Worm (Caenorhabditis elegans) whole organism, L4 larva: ENCODE data around the gene unc-34.

ENCODE experiments used
- F10B5.3 ChIP-seq: sonication (generic microtip); optimal IDR thresholded peaks from 2 replicates; lab custom pipeline; 2016; ENCODE audit warnings: mild to moderate bottlenecking, missing genetic modification characterization, missing compliant biosample characterization
- F26F4.8 ChIP-seq: fragments of 200-800 bp; sonication (Bioruptor generic); conservative IDR thresholded peaks from 2 replicates; pipeline ENCODE4 v1.3.6; 2022; ENCODE audit warnings: missing genetic modification characterization, missing compliant biosample characterization
- F37D6.2 ChIP-seq: sonication (generic microtip); optimal IDR thresholded peaks from 2 replicates; lab custom pipeline; 2016; ENCODE audit warnings: mild to moderate bottlenecking, missing genetic modification characterization, missing compliant biosample characterization
- F44E2.7 ChIP-seq: fragments of 200-800 bp; sonication (Bioruptor generic); IDR thresholded peaks from 2 replicates; pipeline ENCODE4 v2.1.2; 2022; ENCODE audit warnings: missing genetic modification characterization, missing compliant biosample characterization
- T20F7.1 ChIP-seq: fragments of 200-800 bp; sonication (Bioruptor generic); optimal IDR thresholded peaks from 2 replicates; lab custom pipeline; 2018; ENCODE audit warnings: mild to moderate bottlenecking, missing genetic modification characterization, missing compliant biosample characterization
- Y5F2A.4 ChIP-seq: fragments of 200-800 bp; sonication (Bioruptor generic); optimal IDR thresholded peaks from 2 replicates; lab custom pipeline; 2018; ENCODE audit warnings: mild to moderate bottlenecking, missing genetic modification characterization, missing compliant biosample characterization
- ZK337.2 ChIP-seq: fragments of 200-800 bp; sonication (Bioruptor generic); IDR thresholded peaks from 2 replicates; pipeline ENCODE4 v1.3.6; 2022; ENCODE audit warnings: missing genetic modification reagents, missing genetic modification characterization, missing compliant biosample characterization
- ZK546.5 ChIP-seq, 2 experiments: sonication (generic microtip); optimal IDR thresholded peaks; 2 replicates each; lab custom pipeline; 2017; ENCODE audit warnings: missing biosample characterization in 2 of 2, missing genetic modification characterization in 2 of 2
- aha-1 ChIP-seq: fragments of 150-350 bp; peaks from one replicate; lab custom pipeline; 2014; ENCODE audit warnings: missing biosample characterization, missing genetic modification characterization
- aly-2 ChIP-seq: sonication (generic microtip); optimal IDR thresholded peaks from 2 replicates; lab custom pipeline; 2018; ENCODE audit warnings: missing biosample characterization, missing genetic modification characterization
- ceh-20 ChIP-seq: fragments of 200-800 bp; sonication (Bioruptor generic); IDR thresholded peaks from 2 replicates; pipeline ENCODE4 v1.3.6; 2022; ENCODE audit warnings: missing genetic modification reagents, missing genetic modification characterization, missing compliant biosample characterization
- ceh-32 ChIP-seq: sonication (generic microtip); optimal IDR thresholded peaks from 2 replicates; lab custom pipeline; 2016; ENCODE audit warnings: mild to moderate bottlenecking, missing genetic modification characterization, missing compliant biosample characterization; ENCODE audit not compliant: poor library complexity
- ceh-82 ChIP-seq: sonication (generic microtip); optimal IDR thresholded peaks from 2 replicates; lab custom pipeline; 2017; ENCODE audit warnings: missing biosample characterization, missing genetic modification characterization
- daf-12 ChIP-seq: fragments of 150-350 bp; optimal IDR thresholded peaks from 2 replicates; lab custom pipeline; 2014; ENCODE audit warnings: missing biosample characterization, missing genetic modification reagents, missing genetic modification characterization
- daf-16 ChIP-seq, 3 experiments: sonication (generic microtip); optimal IDR thresholded peaks; 2 replicates each; lab custom pipeline; 2016 to 2017; ENCODE audit warnings: missing genetic modification characterization in 3 of 3, missing genetic modification reagents in 3 of 3, mild to moderate bottlenecking in 2 of 3, missing compliant biosample characterization in 2 of 3, missing biosample characterization in 1 of 3, moderate library complexity in 1 of 3
- daf-8 ChIP-seq: fragments of 200-800 bp; sonication (Bioruptor generic); IDR thresholded peaks from 2 replicates; pipeline ENCODE4 v1.3.6; 2022; ENCODE audit warnings: missing genetic modification characterization, missing compliant biosample characterization
- egl-27 ChIP-seq: sonication (generic microtip); optimal IDR thresholded peaks from 3 replicates; lab custom pipeline; 2017; ENCODE audit warnings: missing biosample characterization, missing genetic modification reagents, missing genetic modification characterization
- fos-1 ChIP-seq: fragments of 150-350 bp; optimal IDR thresholded peaks from 2 replicates; lab custom pipeline; 2014; ENCODE audit warnings: missing biosample characterization, missing genetic modification characterization
- lim-7 ChIP-seq: fragments of 200-800 bp; sonication (Bioruptor generic); IDR thresholded peaks from 2 replicates; pipeline ENCODE4 v1.3.6; 2022; ENCODE audit warnings: missing genetic modification characterization, missing compliant biosample characterization
- madf-5 ChIP-seq, 2 experiments: fragments of 200-800 bp; sonication (Bioruptor generic); IDR thresholded peaks; 2 replicates each; pipeline ENCODE4 v1.3.6; 2022; ENCODE audit warnings: missing compliant biosample characterization in 2 of 2, missing genetic modification characterization in 2 of 2
- mes-2 ChIP-seq: sonication (generic microtip); optimal IDR thresholded peaks from 2 replicates; lab custom pipeline; 2016; ENCODE audit warnings: missing genotype, mild to moderate bottlenecking, missing genetic modification characterization, missing compliant biosample characterization; ENCODE audit not compliant: poor library complexity, severe bottlenecking
- mxl-2 ChIP-seq: fragments of 200-800 bp; sonication (Bioruptor generic); conservative IDR thresholded peaks from 2 replicates; pipeline ENCODE4 v1.3.6; 2022; ENCODE audit warnings: missing genetic modification reagents, missing genetic modification characterization, missing compliant biosample characterization
- mxl-3 ChIP-seq: fragments of 200-800 bp; sonication (Bioruptor generic); optimal IDR thresholded peaks from 2 replicates; lab custom pipeline; 2018; ENCODE audit warnings: mild to moderate bottlenecking, missing genetic modification characterization, missing compliant biosample characterization
- nhr-102 ChIP-seq: sonication (generic microtip); optimal IDR thresholded peaks from 2 replicates; lab custom pipeline; 2016; ENCODE audit warnings: mild to moderate bottlenecking, missing genetic modification characterization, moderate library complexity, missing compliant biosample characterization
- nhr-237 ChIP-seq: sonication (generic microtip); optimal IDR thresholded peaks from 2 replicates; lab custom pipeline; 2017; ENCODE audit warnings: missing biosample characterization, missing genetic modification characterization
- php-3 ChIP-seq: fragments of 200-800 bp; sonication (Bioruptor generic); IDR thresholded peaks from 2 replicates; pipeline ENCODE4 v1.3.6; 2022; ENCODE audit warnings: missing genetic modification reagents, missing genetic modification characterization, missing compliant biosample characterization
- rbr-2 ChIP-seq: sonication (generic microtip); optimal IDR thresholded peaks from 2 replicates; lab custom pipeline; 2016; ENCODE audit warnings: missing genotype, missing genetic modification characterization, missing compliant biosample characterization
- saeg-2 ChIP-seq: fragments of 200-800 bp; sonication (Bioruptor generic); IDR thresholded peaks from 2 replicates; pipeline ENCODE4 v1.3.6; 2022; ENCODE audit warnings: missing genetic modification reagents, missing genetic modification characterization, missing compliant biosample characterization
- set-16 ChIP-seq: fragments of 200-800 bp; sonication (Bioruptor generic); IDR thresholded peaks from 2 replicates; pipeline ENCODE4 v1.3.6; 2022; ENCODE audit warnings: missing genetic modification reagents, missing genetic modification characterization, missing compliant biosample characterization
- snpc-4 ChIP-seq: fragments of 150-350 bp; optimal IDR thresholded peaks from 2 replicates; lab custom pipeline; 2014; ENCODE audit warnings: missing biosample characterization, missing genetic modification characterization
- spr-3 ChIP-seq: fragments of 200-800 bp; sonication (Bioruptor generic); optimal IDR thresholded peaks from 2 replicates; lab custom pipeline; 2018; ENCODE audit warnings: mild to moderate bottlenecking, missing genetic modification characterization, missing compliant biosample characterization
- unc-130 ChIP-seq: sonication (generic microtip); optimal IDR thresholded peaks from 2 replicates; lab custom pipeline; 2016; ENCODE audit warnings: missing genetic modification reagents, missing genetic modification characterization, missing compliant biosample characterization
- unc-39 ChIP-seq: sonication (generic microtip); optimal IDR thresholded peaks from 2 replicates; lab custom pipeline; 2017; ENCODE audit warnings: missing biosample characterization, missing genetic modification characterization
- unc-62 ChIP-seq, 3 experiments: fragments of 150-350 bp in 1 of 3; sonication (generic microtip); optimal IDR thresholded peaks in 2 of 3; peaks in 1 of 3; 1 replicate in 1 of 3; 2 replicates in 2 of 3; lab custom pipeline; 2014 to 2017; ENCODE audit warnings: missing biosample characterization in 3 of 3, missing genetic modification characterization in 3 of 3, missing genetic modification reagents in 3 of 3, missing genotype in 1 of 3
- vab-7 ChIP-seq: fragments of 200-800 bp; sonication (Bioruptor generic); IDR thresholded peaks from 2 replicates; pipeline ENCODE4 v1.3.6; 2022; ENCODE audit warnings: missing genetic modification reagents, missing genetic modification characterization, missing compliant biosample characterization
- zip-2 ChIP-seq: fragments of 150-350 bp; optimal IDR thresholded peaks from 2 replicates; lab custom pipeline; 2014; ENCODE audit warnings: missing biosample characterization, missing genetic modification characterization
- ztf-11 ChIP-seq: fragments of 150-350 bp; optimal IDR thresholded peaks from 2 replicates; lab custom pipeline; 2014; ENCODE audit warnings: missing biosample characterization, missing genetic modification characterization
- ztf-7 ChIP-seq: fragments of 150-350 bp; optimal IDR thresholded peaks from 2 replicates; lab custom pipeline; 2014; ENCODE audit warnings: missing biosample characterization, missing genetic modification characterization

The unc-34 gene

ce11 chrV:1013637-1014036 is 31.1 kb downstream of the unc-34 start:
- TF ChIP-seq aly-2 (tag; lab: Kevin White, UChicago) (no peak), nhr-237 (tag; lab: Kevin White, UChicago) (no peak), unc-62 (GFP tag; optimal IDR thresholded peaks at IDR 0.05 in 1 of 2; lab: Kevin White, UChicago) (peak in 1 of 2 experiments; percentile 95), unc-62 (tag; optimal IDR thresholded peaks at IDR 0.05; lab: Kevin White, UChicago) (no peak)

ce11 chrV:1015194-1015593 is 32.7 kb downstream of the unc-34 start:
- TF ChIP-seq mxl-2 (GFP tag; lab: Robert Waterston, UW) (no peak), ceh-32 (tag; lab: Kevin White, UChicago) (no peak), daf-16 (GFP tag; optimal IDR thresholded peaks at IDR 0.05; lab: Kevin White, UChicago) (no peak), daf-16 (tag; optimal IDR thresholded peaks at IDR 0.05; lab: Kevin White, UChicago) (no peak), F44E2.7 (GFP tag; lab: Robert Waterston, UW) (no peak), T20F7.1 (GFP tag; lab: Kevin White, UChicago) (no peak), egl-27 (no peak), unc-130 (GFP tag; lab: Kevin White, UChicago) (no peak), snpc-4 (tag; lab: Kevin White, UChicago) (no peak), ZK546.5 (tag; optimal IDR thresholded peaks at IDR 0.05; lab: Kevin White, UChicago) (no peak), unc-62 (GFP tag; optimal IDR thresholded peaks at IDR 0.05 in 1 of 2; lab: Kevin White, UChicago) (no peak), unc-62 (tag; optimal IDR thresholded peaks at IDR 0.05; lab: Kevin White, UChicago) (no peak), ztf-7 (tag; lab: Kevin White, UChicago) (no peak), daf-12 (tag; lab: Kevin White, UChicago) (no peak), mxl-3 (GFP tag; lab: Kevin White, UChicago) (no peak), fos-1 (no peak)

- TF ChIP-seq ceh-20 (GFP tag; lab: Robert Waterston, UW) (no peak), F10B5.3 (tag; lab: Kevin White, UChicago) (no peak), lim-7 (GFP tag; lab: Robert Waterston, UW) (no peak), unc-62 (GFP tag; optimal IDR thresholded peaks at IDR 0.05 in 1 of 2; lab: Kevin White, UChicago) (peak in 1 of 2 experiments; percentile 4), unc-62 (tag; optimal IDR thresholded peaks at IDR 0.05; lab: Kevin White, UChicago) (no peak), Y5F2A.4 (no peak), rbr-2 (tag; lab: Kevin White, UChicago) (no peak)
Measured at ce11 chrV:1017196-1017595, 34.7 kb downstream of the unc-34 start.

DNA sequence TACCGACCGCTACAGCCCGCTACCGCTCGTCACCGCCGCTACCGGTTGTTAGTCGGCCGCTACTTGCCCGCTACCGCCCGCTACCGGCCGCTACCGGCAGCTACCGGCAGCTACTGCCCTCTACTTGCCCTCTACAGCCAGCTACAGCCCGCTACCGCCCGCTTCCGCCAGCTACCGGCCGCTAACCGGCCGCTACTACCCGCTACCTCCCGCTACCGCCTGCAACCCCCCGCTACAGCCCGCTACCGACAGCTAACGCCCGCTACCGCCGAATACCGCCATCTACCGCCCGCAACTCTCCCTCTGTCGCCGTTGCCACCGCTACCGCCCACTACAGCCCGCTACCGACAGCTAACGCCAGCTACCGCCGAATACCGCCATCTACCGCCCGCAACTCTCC is 39.0 kb downstream of the unc-34 start:
- TF ChIP-seq php-3 (GFP tag; lab: Robert Waterston, UW), result no peak
- no peak for TF ChIP-seq ceh-20 (GFP tag; lab: Robert Waterston, UW)
- peak; percentile 98 for TF ChIP-seq set-16 (GFP tag; lab: Robert Waterston, UW)
- no peak for TF ChIP-seq spr-3
- TF ChIP-seq saeg-2, result no peak
- no peak for TF ChIP-seq zip-2 (tag; lab: Kevin White, UChicago)
- no peak for TF ChIP-seq ZK337.2 (GFP tag; lab: Robert Waterston, UW)
- TF ChIP-seq vab-7, result 0 out of 2 replicates have a peak, but pooled peaks have one; percentile 11
- no peak for TF ChIP-seq F26F4.8 (GFP tag; lab: Robert Waterston, UW)
- no peak for TF ChIP-seq F10B5.3 (tag; lab: Kevin White, UChicago)
- TF ChIP-seq aha-1 (tag; lab: Kevin White, UChicago), result peak; percentile 87
- TF ChIP-seq daf-8 (GFP tag; lab: Robert Waterston, UW), result no peak
- TF ChIP-seq madf-5 (GFP tag; IDR thresholded peaks at IDR 0.05; lab: Robert Waterston, UW), result no peak
- no peak for TF ChIP-seq mes-2 (tag; lab: Kevin White, UChicago)
- no peak for TF ChIP-seq F44E2.7 (GFP tag; lab: Robert Waterston, UW)
- TF ChIP-seq ceh-82 (tag; lab: Kevin White, UChicago), result no peak
- no peak for TF ChIP-seq ztf-11 (tag; lab: Kevin White, UChicago)
- no peak for TF ChIP-seq unc-130 (GFP tag; lab: Kevin White, UChicago)
- no peak for TF ChIP-seq mxl-3 (GFP tag; lab: Kevin White, UChicago)
- TF ChIP-seq F37D6.2 (tag; lab: Kevin White, UChicago), result no peak
- TF ChIP-seq unc-39 (tag; lab: Kevin White, UChicago), result no peak
- TF ChIP-seq nhr-102 (tag; lab: Kevin White, UChicago), result no peak
